Fruit fly (Drosophila melanogaster): Measurements from ENCODE around the gene Ctl2.

The Ctl2 gene

DNA sequence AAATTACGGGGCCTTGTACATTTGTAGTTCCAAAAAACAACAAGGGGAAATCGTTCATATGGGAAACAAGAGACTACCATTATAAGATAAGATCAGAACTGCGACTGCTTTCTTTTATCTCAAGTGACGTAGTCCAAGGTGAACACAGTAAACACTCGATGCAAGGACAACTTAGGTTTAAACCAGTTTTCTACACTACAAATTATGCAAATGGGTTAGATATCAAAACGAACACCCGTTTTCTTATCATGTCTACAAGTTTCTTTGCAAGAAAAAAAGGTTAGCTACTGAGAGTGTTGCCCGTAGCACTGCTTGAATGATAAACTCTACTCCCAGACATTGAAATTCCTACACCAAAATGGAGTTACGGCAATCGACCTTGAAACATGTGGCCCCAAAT is 958 bp downstream of the Ctl2 start (continued):
- peak; percentile 89 for TF ChIP-seq Eip75B (GFP tag; optimal IDR thresholded peaks at IDR 0.05)
- TF ChIP-seq CG9139 (GFP tag; optimal IDR thresholded peaks at IDR 0.05) = no peak
- no peak for TF ChIP-seq CG6854 (GFP tag; optimal IDR thresholded peaks at IDR 0.05)
- TF ChIP-seq CG1621 (tag; optimal IDR thresholded peaks at IDR 0.05) = peak; percentile 48
- peak; percentile 88 for TF ChIP-seq Met (GFP tag; optimal IDR thresholded peaks at IDR 0.05)
- TF ChIP-seq CG8119 (GFP tag; IDR thresholded peaks at IDR 0.05) = peak; percentile 69
- TF ChIP-seq CG6276 (GFP tag; optimal IDR thresholded peaks at IDR 0.05) = no peak
- TF ChIP-seq CG15336 (GFP tag; IDR thresholded peaks at IDR 0.05) = peak; percentile 62
- TF ChIP-seq Sox15 (GFP tag; optimal IDR thresholded peaks at IDR 0.05) = peak; percentile 81
- TF ChIP-seq CG3919 (GFP tag; optimal IDR thresholded peaks at IDR 0.05) = peak; percentile 80
- no peak for TF ChIP-seq Hr4 (GFP tag; optimal IDR thresholded peaks at IDR 0.05)
- no peak for TF ChIP-seq pdm3 (GFP tag; optimal IDR thresholded peaks at IDR 0.05)
- TF ChIP-seq fd85E (GFP tag; optimal IDR thresholded peaks at IDR 0.05) = peak; percentile 14
- TF ChIP-seq CG7368 (GFP tag; optimal IDR thresholded peaks at IDR 0.05) = peak; percentile 85
- peak; percentile 68 for TF ChIP-seq CG3032 (tag; optimal IDR thresholded peaks at IDR 0.05)
- peak; percentile 54; the same call in 1 of the 2 replicates for TF ChIP-seq Gug (GFP tag; IDR thresholded peaks at IDR 0.05)
- TF ChIP-seq fkh (GFP tag; optimal IDR thresholded peaks at IDR 0.05) = no peak
- TF ChIP-seq ss (GFP tag; optimal IDR thresholded peaks at IDR 0.05) = peak in 1 of 2 experiments; percentile 58
- peak; percentile 81 for TF ChIP-seq acj6 (GFP tag; optimal IDR thresholded peaks at IDR 0.05)
- TF ChIP-seq CG8319 (GFP tag; optimal IDR thresholded peaks at IDR 0.05) = peak; percentile 78
- no peak for TF ChIP-seq Smox (GFP tag; optimal IDR thresholded peaks at IDR 0.05)
- TF ChIP-seq svp (GFP tag) = peak; percentile 93
- peak; percentile 26 for TF ChIP-seq Eip93F (GFP tag; optimal IDR thresholded peaks at IDR 0.05)
- TF ChIP-seq eg (GFP tag; IDR thresholded peaks at IDR 0.05) = peak; percentile 80
- TF ChIP-seq dsx (GFP tag; optimal IDR thresholded peaks at IDR 0.05; ENCODE audit: poor library complexity, severe bottlenecking) = peak; percentile 67
- peak; percentile 73 for TF ChIP-seq achi (GFP tag; optimal IDR thresholded peaks at IDR 0.05)
- TF ChIP-seq CG10631 (GFP tag; optimal IDR thresholded peaks at IDR 0.05) = peak; percentile 81
- TF ChIP-seq Ets96B (tag; optimal IDR thresholded peaks at IDR 0.05) = peak; percentile 69
- TF ChIP-seq Sox102F (GFP tag; optimal IDR thresholded peaks at IDR 0.05) = peak; percentile 86
- no peak for TF ChIP-seq CG16779 (tag; optimal IDR thresholded peaks at IDR 0.05)
- TF ChIP-seq OdsH (GFP tag; optimal IDR thresholded peaks at IDR 0.05) = peak; percentile 80
- peak; percentile 52 for TF ChIP-seq CG11762 (GFP tag; optimal IDR thresholded peaks at IDR 0.05; ENCODE audit: insufficient read depth)

dm6 chr3R:29130902-29131621 is 7.9 kb downstream of the Ctl2 start, which contains the start of the genes dgt6 and Vha100-1:
Gene dgt6 (minus strand): TSS chr3R:29130972.
Gene Vha100-1 (plus strand): TSS chr3R:29131193.
- TF ChIP-seq acj6 (GFP tag; optimal IDR thresholded peaks at IDR 0.05) (no peak), CG16779 (tag; optimal IDR thresholded peaks at IDR 0.05) (no peak), CG10669 (GFP tag; optimal IDR thresholded peaks at IDR 0.05) (no peak), CG8632 (GFP tag; optimal IDR thresholded peaks at IDR 0.05) (no peak), esn (GFP tag; optimal IDR thresholded peaks at IDR 0.05) (peak; percentile 20), CG6163 (GFP tag; IDR thresholded peaks at IDR 0.05) (no peak), fd85E (GFP tag; optimal IDR thresholded peaks at IDR 0.05) (no peak), vri (GFP tag; optimal IDR thresholded peaks at IDR 0.05) (no peak), ss (GFP tag; optimal IDR thresholded peaks at IDR 0.05) (no peak), Sox14 (GFP tag; optimal IDR thresholded peaks at IDR 0.05) (peak; percentile 55), cyc (GFP tag; optimal IDR thresholded peaks at IDR 0.05) (peak; percentile 39), CG3032 (tag; optimal IDR thresholded peaks at IDR 0.05) (peak; percentile 48), Smox (GFP tag; optimal IDR thresholded peaks at IDR 0.05) (no peak), Blimp-1 (GFP tag; optimal IDR thresholded peaks at IDR 0.05) (no peak)

All from whole organism, prepupa.